Worm (Caenorhabditis elegans) whole organism, L3 larva: ENCODE results near the gene F02E11.3.

Experiments used
- ama-1 ChIP-seq: fragments of 150-350 bp; optimal IDR thresholded peaks from 2 replicates; lab custom pipeline; 2018
- egl-27 ChIP-seq: sonication (generic microtip); optimal IDR thresholded peaks from 4 replicates; lab custom pipeline; 2017; ENCODE audit warnings: missing biosample characterization, missing genetic modification reagents, missing genetic modification characterization
- elt-1 ChIP-seq: fragments of 150-350 bp; optimal IDR thresholded peaks from 2 replicates; lab custom pipeline; 2014; ENCODE audit warnings: missing biosample characterization, missing genetic modification characterization
- nhr-237 ChIP-seq: fragments of 150-350 bp; optimal IDR thresholded peaks from 2 replicates; lab custom pipeline; 2014; ENCODE audit warnings: missing biosample characterization, missing genetic modification characterization
- nhr-76 ChIP-seq: fragments of 150-350 bp; sonication (generic microtip); optimal IDR thresholded peaks from 5 replicates; lab custom pipeline; 2014; ENCODE audit warnings: missing biosample characterization, missing genetic modification characterization
- tbx-2 ChIP-seq: sonication (generic microtip); optimal IDR thresholded peaks from 2 replicates; lab custom pipeline; 2016; ENCODE audit warnings: mild to moderate bottlenecking, missing genetic modification characterization, missing compliant biosample characterization

DNA sequence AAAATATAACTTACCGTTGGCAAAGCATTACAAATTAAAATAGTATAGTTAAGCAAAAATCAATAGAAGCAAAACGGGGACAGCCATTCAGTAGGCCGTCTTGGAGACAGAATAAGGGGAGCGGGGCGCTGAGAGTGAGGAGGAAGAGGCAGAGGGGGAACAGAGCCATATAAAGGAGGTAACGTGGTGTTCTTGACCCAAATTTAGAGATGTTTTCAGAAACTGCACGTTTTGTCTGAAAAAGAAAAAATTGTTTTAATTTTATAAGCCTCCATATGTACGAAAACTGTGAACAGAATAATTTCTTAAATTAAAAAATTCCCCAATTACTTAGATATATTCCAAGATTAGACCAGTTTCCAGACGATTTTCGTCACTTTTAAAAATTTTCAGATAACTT is 38.6 kb upstream of the F02E11.3 start, which contains the start of gene F39E9.6:
- TF ChIP-seq nhr-76 (tag; lab: Kevin White, UChicago) (no peak), egl-27 (tag; lab: Kevin White, UChicago) (no peak), tbx-2 (no peak), nhr-237 (tag; lab: Kevin White, UChicago) (no peak), ama-1 (lab: Kevin White, UChicago) (no peak), elt-1 (no peak)
